Worm (Caenorhabditis elegans) whole organism, L4/young adult: Measurements from ENCODE around the gene F26F12.5.

Source experiments
- W03F9.2 ChIP-seq: fragments of 150-350 bp; optimal IDR thresholded peaks from 2 replicates; lab custom pipeline; 2014; ENCODE audit warnings: missing biosample characterization, missing genetic modification characterization
- dao-5 ChIP-seq: sonication (generic microtip); optimal IDR thresholded peaks from 2 replicates; lab custom pipeline; 2016; ENCODE audit warnings: missing genotype, missing genetic modification characterization, moderate library complexity, missing compliant biosample characterization
- him-1 ChIP-seq: sonication (generic microtip); optimal IDR thresholded peaks from 2 replicates; lab custom pipeline; 2016; ENCODE audit warnings: missing genotype, missing genetic modification reagents, missing genetic modification characterization, missing compliant biosample characterization

- TF ChIP-seq W03F9.2 (tag; lab: Kevin White, UChicago) (no peak), him-1 (tag; lab: Kevin White, UChicago) (no peak), dao-5 (tag; lab: Kevin White, UChicago) (no peak)
These were observed 16.9 kb downstream of the F26F12.5 start for ce11 chrV:5848015-5848609.
